Fruit fly (Drosophila melanogaster) whole organism, embryonic: ENCODE measurements around the gene CG17234.

Source experiments
- ATbp ChIP-seq: fragments of 200-800 bp; sonication (Bioruptor generic); optimal IDR thresholded peaks from 2 replicates; lab custom pipeline; 2017; ENCODE audit warnings: missing biosample characterization, mild to moderate bottlenecking, missing genetic modification characterization, missing genetic modification reagents
- Adf1 ChIP-seq: fragments of 200-800 bp; sonication (Bioruptor generic); IDR thresholded peaks from 2 replicates; pipeline ENCODE4 v1.3.6; 2022; ENCODE audit warnings: missing biosample characterization, missing genetic modification characterization
- CG10267 ChIP-seq: fragments of 200-800 bp; sonication (Bioruptor generic); optimal IDR thresholded peaks from 2 replicates; lab custom pipeline; 2018; ENCODE audit warnings: missing biosample characterization, mild to moderate bottlenecking, missing genetic modification characterization, moderate library complexity
- CG10366 ChIP-seq: fragments of 200-800 bp; sonication (Bioruptor generic); IDR thresholded peaks from 2 replicates; pipeline ENCODE4 v1.3.6; 2022; ENCODE audit warnings: missing biosample characterization, missing genetic modification characterization
- CG11247 ChIP-seq: fragments of 200-800 bp; sonication (Bioruptor generic); IDR thresholded peaks from 2 replicates; pipeline ENCODE4 v1.3.6; 2022; ENCODE audit warnings: missing biosample characterization, missing genetic modification characterization
- CG12299 ChIP-seq: fragments of 200-800 bp; sonication (Bioruptor generic); optimal IDR thresholded peaks from 2 replicates; lab custom pipeline; 2018; ENCODE audit warnings: missing biosample characterization, mild to moderate bottlenecking, missing genetic modification characterization
- CG13287 ChIP-seq: fragments of 200-800 bp; sonication (Bioruptor generic); IDR thresholded peaks from 2 replicates; pipeline ENCODE4 v1.3.6; 2022; ENCODE audit warnings: missing biosample characterization, missing genetic modification characterization; ENCODE audit not compliant: partially characterized antibody
- CG14667 ChIP-seq: fragments of 200-800 bp; sonication (Bioruptor generic); IDR thresholded peaks from 2 replicates; pipeline ENCODE4 v1.3.6; 2022; ENCODE audit warnings: missing biosample characterization, missing genetic modification characterization
- CG14710 ChIP-seq: fragments of 200-800 bp; sonication (Bioruptor generic); optimal IDR thresholded peaks from 3 replicates; lab custom pipeline; 2019; ENCODE audit warnings: missing biosample characterization, mild to moderate bottlenecking, missing genetic modification characterization, moderate library complexity
- CG16815 ChIP-seq: fragments of 200-800 bp; sonication (Bioruptor generic); optimal IDR thresholded peaks from 3 replicates; lab custom pipeline; 2017; ENCODE audit warnings: missing biosample characterization, mild to moderate bottlenecking, missing genetic modification characterization
- CG17568 ChIP-seq: fragments of 200-800 bp; sonication (Bioruptor generic); optimal IDR thresholded peaks from 2 replicates; lab custom pipeline; 2018; ENCODE audit warnings: missing biosample characterization, mild to moderate bottlenecking, missing genetic modification characterization, moderate library complexity
- CG18011 ChIP-seq: fragments of 200-800 bp; sonication (Bioruptor generic); optimal IDR thresholded peaks from 2 replicates; lab custom pipeline; 2017; ENCODE audit warnings: missing biosample characterization, missing genetic modification characterization, mild to moderate bottlenecking, moderate library complexity, missing genotype
- CG18619 ChIP-seq: fragments of 200-800 bp; sonication (Bioruptor generic); optimal IDR thresholded peaks from 3 replicates; lab custom pipeline; 2017; ENCODE audit warnings: missing biosample characterization, mild to moderate bottlenecking, missing genetic modification characterization
- CG34224 ChIP-seq: fragments of 200-800 bp; sonication (Bioruptor generic); IDR thresholded peaks from 3 replicates; pipeline ENCODE4 v1.3.6; 2022; ENCODE audit warnings: missing biosample characterization, missing genetic modification characterization; ENCODE audit not compliant: partially characterized antibody
- CG7963 ChIP-seq: fragments of 200-800 bp; sonication (Bioruptor generic); IDR thresholded peaks from 3 replicates; pipeline ENCODE4 v1.3.6; 2022; ENCODE audit warnings: missing biosample characterization, missing genetic modification characterization; ENCODE audit not compliant: partially characterized antibody
- CG9215 ChIP-seq: fragments of 200-800 bp; sonication (Bioruptor generic); IDR thresholded peaks from 2 replicates; pipeline ENCODE4 v1.3.6; 2022; ENCODE audit warnings: missing biosample characterization, missing genetic modification characterization
- Dll ChIP-seq: fragments of 200-800 bp; sonication (Bioruptor generic); IDR thresholded peaks from 4 replicates; pipeline ENCODE4 v1.3.6; 2022; ENCODE audit warnings: missing biosample characterization, missing genetic modification characterization; ENCODE audit not compliant: partially characterized antibody
- E2f2 ChIP-seq: fragments of 200-800 bp; sonication (Bioruptor generic); IDR thresholded peaks from 2 replicates; pipeline ENCODE4 v1.3.6; 2022; ENCODE audit warnings: missing biosample characterization, missing genetic modification characterization
- HLH4C ChIP-seq: fragments of 200-800 bp; sonication (Bioruptor generic); IDR thresholded peaks from 3 replicates; pipeline ENCODE4 v1.3.6; 2022; ENCODE audit warnings: missing biosample characterization, missing genetic modification characterization; ENCODE audit not compliant: partially characterized antibody
- MBD-R2 ChIP-seq: fragments of 200-800 bp; sonication (Bioruptor generic); IDR thresholded peaks from 2 replicates; pipeline ENCODE4 v1.3.6; 2022; ENCODE audit warnings: missing biosample characterization, missing genetic modification characterization
- MESR4 ChIP-seq: fragments of 200-800 bp; sonication (Bioruptor generic); optimal IDR thresholded peaks from 2 replicates; lab custom pipeline; 2018; ENCODE audit warnings: missing biosample characterization, mild to moderate bottlenecking, missing genetic modification characterization, moderate library complexity
- Med ChIP-seq: fragments of 200-800 bp; sonication (Bioruptor generic); peaks from one replicate; lab custom pipeline; 2016; ENCODE audit warnings: missing biosample characterization, missing genetic modification characterization, mild to moderate bottlenecking, inconsistent platforms, moderate library complexity
- Sry-β ChIP-seq: fragments of 200-800 bp; sonication (Bioruptor generic); optimal IDR thresholded peaks from 2 replicates; lab custom pipeline; 2018; ENCODE audit warnings: missing biosample characterization, mild to moderate bottlenecking, missing genetic modification characterization, moderate library complexity
- Sry-δ ChIP-seq: fragments of 200-800 bp; sonication (Bioruptor generic); optimal IDR thresholded peaks from 2 replicates; lab custom pipeline; 2016; ENCODE audit warnings: missing biosample characterization, missing genetic modification characterization
- Stat92E ChIP-seq, 3 experiments: fragments of >200 bp in 2 of 3; fragments of 200-800 bp in 1 of 3; sonication (Bioruptor generic) in 1 of 3; optimal IDR thresholded peaks; 2 replicates each; lab custom pipeline; 2017 to 2019; ENCODE audit warnings: missing biosample characterization in 3 of 3, missing genetic modification characterization in 3 of 3, mild to moderate bottlenecking in 1 of 3, moderate library complexity in 1 of 3
- abd-A ChIP-seq: fragments of 200-800 bp; sonication (Bioruptor generic); optimal IDR thresholded peaks from 3 replicates; lab custom pipeline; 2019; ENCODE audit warnings: missing biosample characterization, mild to moderate bottlenecking, missing genetic modification characterization, moderate library complexity
- br ChIP-seq: fragments of >200 bp; optimal IDR thresholded peaks from 2 replicates; lab custom pipeline; 2017
- chinmo ChIP-seq: fragments of 200-800 bp; sonication (Bioruptor generic); IDR thresholded peaks from 4 replicates; pipeline ENCODE4 v1.3.6; 2022; ENCODE audit warnings: missing biosample characterization, missing genetic modification characterization; ENCODE audit not compliant: partially characterized antibody
- cwo ChIP-seq: fragments of 200-800 bp; sonication (Bioruptor generic); optimal IDR thresholded peaks from 3 replicates; lab custom pipeline; 2017; ENCODE audit warnings: missing biosample characterization, missing genetic modification characterization, mild to moderate bottlenecking, moderate library complexity, missing genetic modification reagents
- exex ChIP-seq: fragments of 200-800 bp; sonication (Bioruptor generic); optimal IDR thresholded peaks from 4 replicates; lab custom pipeline; 2018; ENCODE audit warnings: missing biosample characterization, mild to moderate bottlenecking, missing genetic modification characterization, moderate library complexity
- gcm ChIP-seq: fragments of 200-800 bp; sonication (Bioruptor generic); optimal IDR thresholded peaks from 2 replicates; lab custom pipeline; 2019; ENCODE audit warnings: missing biosample characterization, mild to moderate bottlenecking, missing genetic modification characterization, moderate library complexity
- gem ChIP-seq: fragments of 200-800 bp; sonication (Bioruptor generic); optimal IDR thresholded peaks from 2 replicates; lab custom pipeline; 2019; ENCODE audit warnings: missing biosample characterization, mild to moderate bottlenecking, missing genetic modification characterization, moderate library complexity
- gfzf ChIP-seq: fragments of 200-800 bp; sonication (Bioruptor generic); optimal IDR thresholded peaks from 2 replicates; lab custom pipeline; 2016; ENCODE audit warnings: missing biosample characterization, mild to moderate bottlenecking, missing genetic modification characterization, moderate library complexity
- gro ChIP-seq: fragments of 200-800 bp; sonication (Bioruptor generic); optimal IDR thresholded peaks from 2 replicates; lab custom pipeline; 2016; ENCODE audit warnings: missing biosample characterization, missing genetic modification characterization
- gsb-n ChIP-seq: fragments of 200-800 bp; sonication (Bioruptor generic); optimal IDR thresholded peaks from 3 replicates; lab custom pipeline; 2018; ENCODE audit warnings: missing biosample characterization, mild to moderate bottlenecking, missing genetic modification characterization
- kni ChIP-seq: fragments of 200-800 bp; sonication (Bioruptor generic); optimal IDR thresholded peaks from 3 replicates; lab custom pipeline; 2017; ENCODE audit warnings: mild to moderate bottlenecking, missing biosample characterization, missing genetic modification reagents, missing genetic modification characterization
- lbe ChIP-seq: fragments of 200-800 bp; sonication (Bioruptor generic); optimal IDR thresholded peaks from 2 replicates; lab custom pipeline; 2016; ENCODE audit warnings: missing biosample characterization, mild to moderate bottlenecking, missing genetic modification characterization
- odd ChIP-seq: fragments of 200-800 bp; sonication (Bioruptor generic); optimal IDR thresholded peaks from 2 replicates; lab custom pipeline; 2017; ENCODE audit warnings: missing biosample characterization, mild to moderate bottlenecking, missing genetic modification characterization
- onecut ChIP-seq: fragments of 200-800 bp; sonication (Bioruptor generic); IDR thresholded peaks from 2 replicates; pipeline ENCODE4 v1.3.6; 2022; ENCODE audit warnings: missing biosample characterization, missing genetic modification characterization
- pita ChIP-seq: fragments of 200-800 bp; sonication (Bioruptor generic); optimal IDR thresholded peaks from 2 replicates; lab custom pipeline; 2017; ENCODE audit warnings: missing biosample characterization, mild to moderate bottlenecking, missing genetic modification characterization
- pzg ChIP-seq: fragments of 200-800 bp; sonication (Bioruptor generic); optimal IDR thresholded peaks from 3 replicates; lab custom pipeline; 2018; ENCODE audit warnings: missing biosample characterization, mild to moderate bottlenecking, missing genetic modification characterization, moderate library complexity
- sens ChIP-seq: fragments of 200-800 bp; sonication (Bioruptor generic); peaks from one replicate; lab custom pipeline; 2016; ENCODE audit warnings: missing biosample characterization, missing genetic modification characterization
- stwl ChIP-seq: fragments of 200-800 bp; sonication (Bioruptor generic); optimal IDR thresholded peaks from 3 replicates; lab custom pipeline; 2018; ENCODE audit warnings: missing biosample characterization, mild to moderate bottlenecking, missing genetic modification characterization, moderate library complexity
- tna ChIP-seq: fragments of 200-800 bp; sonication (Bioruptor generic); IDR thresholded peaks from 2 replicates; pipeline ENCODE4 v1.3.6; 2022; ENCODE audit warnings: missing biosample characterization, missing genetic modification characterization; ENCODE audit not compliant: partially characterized antibody
- ttk ChIP-seq: fragments of 200-800 bp; sonication (Bioruptor generic); IDR thresholded peaks from 2 replicates; pipeline ENCODE4 v2.1.2; 2022; ENCODE audit warnings: missing biosample characterization, missing genetic modification characterization
- tx ChIP-seq: fragments of 200-800 bp; sonication (Bioruptor generic); optimal IDR thresholded peaks from 2 replicates; lab custom pipeline; 2016; ENCODE audit warnings: missing biosample characterization, missing genetic modification characterization
- vvl ChIP-seq: fragments of 200-800 bp; sonication (Bioruptor generic); IDR thresholded peaks from 2 replicates; pipeline ENCODE4 v1.3.6; 2022; ENCODE audit warnings: missing biosample characterization, missing genetic modification characterization
- wdn ChIP-seq: fragments of 200-800 bp; sonication (Bioruptor generic); IDR thresholded peaks from 2 replicates; pipeline ENCODE4 v1.3.6; 2022; ENCODE audit warnings: missing biosample characterization, missing genetic modification characterization
- zen ChIP-seq: fragments of 200-800 bp; sonication (Bioruptor generic); optimal IDR thresholded peaks from 3 replicates; lab custom pipeline; 2018; ENCODE audit warnings: missing biosample characterization, mild to moderate bottlenecking, missing genetic modification characterization, moderate library complexity
- zfh1 ChIP-seq: fragments of 200-800 bp; sonication (Bioruptor generic); IDR thresholded peaks from 3 replicates; pipeline ENCODE4 v1.3.6; 2022; ENCODE audit warnings: missing biosample characterization, missing genetic modification characterization

CG17234 gene

DNA sequence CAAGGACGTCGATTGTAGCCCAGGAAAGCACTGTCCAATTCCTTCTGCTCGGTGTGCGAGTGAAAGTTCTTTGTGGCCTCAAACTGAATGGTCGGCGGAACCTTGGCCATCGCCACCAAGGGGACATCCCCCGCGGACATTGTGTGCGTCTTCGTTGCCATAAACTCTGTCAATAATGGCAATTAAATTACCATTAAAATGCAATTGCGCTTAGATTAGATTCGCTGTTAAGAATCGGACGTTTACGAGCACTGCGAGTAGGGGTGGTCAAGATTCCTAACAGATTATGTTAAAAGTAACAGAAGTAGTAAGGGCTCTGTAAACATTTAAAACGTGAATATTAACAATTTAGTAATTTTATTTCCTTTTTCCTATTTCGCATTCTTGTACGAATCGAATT, 36.8 kb upstream of the CG17234 start, which contains the start of gene daed:
daed (minus strand) TSS at position 247 of the 400 bp plus-strand sequence.
- no peak for TF ChIP-seq onecut (GFP tag; lab: Robert Waterston, UW)
- TF ChIP-seq wdn (GFP tag; lab: Robert Waterston, UW) = no peak
- TF ChIP-seq MBD-R2 = peak; percentile 74
- no peak for TF ChIP-seq zfh1 (GFP tag; lab: Robert Waterston, UW)
- peak; percentile 99 for TF ChIP-seq exex (tag; lab: Kevin White, UChicago)
- peak; percentile 8 for TF ChIP-seq sens
- TF ChIP-seq ATbp (GFP tag; lab: Kevin White, UChicago) = no peak
- no peak for TF ChIP-seq Sry-β (GFP tag; lab: Kevin White, UChicago)
- no peak for TF ChIP-seq kni
- TF ChIP-seq tna = no peak
- peak; percentile 69 for TF ChIP-seq gsb-n (tag; lab: Kevin White, UChicago)
- no peak for TF ChIP-seq vvl
- peak; percentile 67 for TF ChIP-seq CG14710 (tag; lab: Kevin White, UChicago)
- no peak for TF ChIP-seq gcm
- TF ChIP-seq Dll (GFP tag; lab: Robert Waterston, UW) = 0 out of 4 replicates have a peak, but pooled peaks have one; percentile 33
- TF ChIP-seq Sry-δ = peak; percentile 8
- peak; percentile 84 for TF ChIP-seq CG17568 (GFP tag; lab: Kevin White, UChicago)
- no peak for TF ChIP-seq pita
- TF ChIP-seq abd-A (tag; lab: Kevin White, UChicago) = peak; percentile 58
- no peak for TF ChIP-seq CG12299 (tag; lab: Kevin White, UChicago)
- TF ChIP-seq CG7963 = no peak
- no peak for TF ChIP-seq CG14667 (GFP tag; lab: Robert Waterston, UW)
- no peak for TF ChIP-seq CG11247 (GFP tag; lab: Robert Waterston, UW)
- TF ChIP-seq HLH4C (GFP tag; lab: Robert Waterston, UW) = no peak
- no peak for TF ChIP-seq gem (tag; lab: Kevin White, UChicago)
- TF ChIP-seq gro (GFP tag; lab: Kevin White, UChicago) = peak; percentile 9
- TF ChIP-seq CG18619 = no peak
- TF ChIP-seq pzg (GFP tag; lab: Kevin White, UChicago) = peak; percentile 30
- peak; percentile 82 for TF ChIP-seq CG10267 (tag; lab: Kevin White, UChicago)
- TF ChIP-seq br (lab: Kevin White, UChicago) = no peak
- no peak for TF ChIP-seq ttk (GFP tag; lab: Robert Waterston, UW)
- peak; percentile 62 for TF ChIP-seq MESR4 (GFP tag; lab: Kevin White, UChicago)
- no peak for TF ChIP-seq CG18011 (GFP tag; lab: Kevin White, UChicago)
- peak; percentile 22; the same call in 1 of the 2 replicates for TF ChIP-seq Adf1 (GFP tag; lab: Robert Waterston, UW)
- TF ChIP-seq Med (GFP tag; lab: Kevin White, UChicago) = peak; percentile 79
- TF ChIP-seq zen (tag; lab: Kevin White, UChicago) = peak; percentile 99
- no peak for TF ChIP-seq cwo
- no peak for TF ChIP-seq CG9215 (GFP tag; lab: Robert Waterston, UW)
- TF ChIP-seq tx (GFP tag; lab: Kevin White, UChicago) = no peak
- TF ChIP-seq odd (GFP tag; lab: Kevin White, UChicago) = no peak
- 0 out of 4 replicates have a peak, but pooled peaks have one; percentile 10 for TF ChIP-seq chinmo (GFP tag; lab: Robert Waterston, UW)
- peak; percentile 42 for TF ChIP-seq stwl (tag; lab: Kevin White, UChicago)
- TF ChIP-seq CG16815 (GFP tag; lab: Kevin White, UChicago) = no peak
- peak; percentile 22; the same call in 1 of the 2 replicates for TF ChIP-seq CG13287 (GFP tag; lab: Robert Waterston, UW)
- TF ChIP-seq gfzf (GFP tag; lab: Kevin White, UChicago) = no peak
- no peak for TF ChIP-seq CG10366 (GFP tag; lab: Robert Waterston, UW)
- TF ChIP-seq lbe (GFP tag; lab: Kevin White, UChicago) = peak; percentile 35
- TF ChIP-seq E2f2 (GFP tag; lab: Robert Waterston, UW) = peak; percentile 25; the same call in 1 of the 2 replicates
- no peak for TF ChIP-seq Stat92E (GFP tag; optimal IDR thresholded peaks at IDR 0.05; lab: Kevin White, UChicago)
- TF ChIP-seq CG34224 = 0 out of 3 replicates have a peak, but pooled peaks have one; percentile 28
